Fruit fly (Drosophila melanogaster) whole organism, embryonic: Measurements from ENCODE around the gene Cyp303a1.

ENCODE experiments used
- CG10959 ChIP-seq: fragments of 200-800 bp; sonication (Bioruptor generic); IDR thresholded peaks from 2 replicates; pipeline ENCODE4 v1.3.6; 2022; ENCODE audit warnings: missing biosample characterization, missing genetic modification characterization
- CG13424 ChIP-seq: fragments of 200-800 bp; sonication (Bioruptor generic); optimal IDR thresholded peaks from 2 replicates; lab custom pipeline; 2019; ENCODE audit warnings: missing biosample characterization, mild to moderate bottlenecking, missing genetic modification characterization, moderate library complexity
- CG1603 ChIP-seq: fragments of 200-800 bp; sonication (Bioruptor generic); optimal IDR thresholded peaks from 2 replicates; lab custom pipeline; 2019; ENCODE audit warnings: missing biosample characterization, mild to moderate bottlenecking, missing genetic modification characterization, moderate library complexity
- CG1792 ChIP-seq: fragments of 200-800 bp; sonication (Bioruptor generic); optimal IDR thresholded peaks from 2 replicates; lab custom pipeline; 2016; ENCODE audit warnings: missing biosample characterization, missing genetic modification characterization
- CG2889 ChIP-seq: fragments of 200-800 bp; sonication (Bioruptor generic); IDR thresholded peaks from 3 replicates; pipeline ENCODE4 v1.3.6; 2022; ENCODE audit warnings: missing biosample characterization, missing genetic modification characterization
- CG6683 ChIP-seq: fragments of 200-800 bp; sonication (Bioruptor generic); optimal IDR thresholded peaks from 2 replicates; lab custom pipeline; 2017; ENCODE audit warnings: missing biosample characterization, mild to moderate bottlenecking, missing genetic modification characterization, missing genetic modification reagents
- Drgx ChIP-seq: fragments of 200-800 bp; sonication (Bioruptor generic); IDR thresholded peaks from 2 replicates; pipeline ENCODE4 v1.3.6; 2022; ENCODE audit warnings: missing biosample characterization, missing genetic modification characterization
- Hr39 ChIP-seq: fragments of >200 bp; optimal IDR thresholded peaks from 2 replicates; lab custom pipeline; 2017
- Sox102F ChIP-seq: fragments of 200-800 bp; sonication (Bioruptor generic); optimal IDR thresholded peaks from 2 replicates; lab custom pipeline; 2018; ENCODE audit warnings: missing biosample characterization, mild to moderate bottlenecking, missing genetic modification characterization, moderate library complexity
- psq ChIP-seq: fragments of 200-800 bp; sonication (Bioruptor generic); optimal IDR thresholded peaks from 2 replicates; lab custom pipeline; 2017; ENCODE audit warnings: missing biosample characterization, missing genetic modification characterization
- zfh1 ChIP-seq: fragments of 200-800 bp; sonication (Bioruptor generic); IDR thresholded peaks from 3 replicates; pipeline ENCODE4 v1.3.6; 2022; ENCODE audit warnings: missing biosample characterization, missing genetic modification characterization

- TF ChIP-seq zfh1 (GFP tag; lab: Robert Waterston, UW) = no peak
- TF ChIP-seq Sox102F (GFP tag; lab: Kevin White, UChicago) = no peak
- no peak for TF ChIP-seq psq
- no peak for TF ChIP-seq Hr39 (lab: Kevin White, UChicago)
- TF ChIP-seq CG10959 (GFP tag; lab: Robert Waterston, UW) = no peak
- no peak for TF ChIP-seq CG6683 (GFP tag; lab: Kevin White, UChicago)
- no peak for TF ChIP-seq CG1792 (GFP tag; lab: Kevin White, UChicago)
- no peak for TF ChIP-seq CG1603
- no peak for TF ChIP-seq CG13424
- TF ChIP-seq CG2889 (GFP tag; lab: Robert Waterston, UW) = no peak
- TF ChIP-seq Drgx = no peak
Observed at dm6 chr2L:16251598-16252131, 42.3 kb upstream of the Cyp303a1 start, which contains the start of gene CG46309.
